Worm (Caenorhabditis elegans) whole organism, L4 larva: ENCODE results near the gene nspf-2.

ENCODE experiments used
- F26F4.8 ChIP-seq: fragments of 200-800 bp; sonication (Bioruptor generic); conservative IDR thresholded peaks from 2 replicates; pipeline ENCODE4 v1.3.6; 2022; ENCODE audit warnings: missing genetic modification characterization, missing compliant biosample characterization
- Y48G9A.11 ChIP-seq: fragments of 200-800 bp; sonication (Bioruptor generic); IDR thresholded peaks from 2 replicates; pipeline ENCODE4 v1.3.6; 2022; ENCODE audit warnings: missing genetic modification reagents, missing genetic modification characterization, missing compliant biosample characterization
- ceh-82 ChIP-seq: sonication (generic microtip); optimal IDR thresholded peaks from 2 replicates; lab custom pipeline; 2017; ENCODE audit warnings: missing biosample characterization, missing genetic modification characterization
- ces-1 ChIP-seq: fragments of 150-350 bp; sonication (generic microtip); optimal IDR thresholded peaks from 4 replicates; lab custom pipeline; 2014; ENCODE audit warnings: missing biosample characterization, missing genetic modification reagents, missing genetic modification characterization
- dpl-1 ChIP-seq: fragments of 150-350 bp; optimal IDR thresholded peaks from 2 replicates; lab custom pipeline; 2014; ENCODE audit warnings: missing biosample characterization, missing genetic modification reagents, missing genetic modification characterization
- fos-1 ChIP-seq: fragments of 150-350 bp; optimal IDR thresholded peaks from 2 replicates; lab custom pipeline; 2014; ENCODE audit warnings: missing biosample characterization, missing genetic modification characterization
- lin-13 ChIP-seq: fragments of 150-350 bp; optimal IDR thresholded peaks from 2 replicates; lab custom pipeline; 2014; ENCODE audit warnings: missing biosample characterization, missing genetic modification reagents, missing genetic modification characterization
- lsy-2 ChIP-seq, 2 experiments: fragments of 150-350 bp in 1 of 2; sonication (generic microtip) in 1 of 2; optimal IDR thresholded peaks; 2 replicates each; lab custom pipeline; 2014 to 2017; ENCODE audit warnings: missing biosample characterization in 2 of 2, missing genetic modification characterization in 2 of 2
- nhr-11 ChIP-seq: fragments of 150-350 bp; optimal IDR thresholded peaks from 2 replicates; lab custom pipeline; 2014; ENCODE audit warnings: missing biosample characterization, missing genetic modification characterization
- nhr-41 ChIP-seq: fragments of 200-800 bp; sonication (Bioruptor generic); IDR thresholded peaks from 2 replicates; pipeline ENCODE4 v1.3.6; 2022; ENCODE audit warnings: missing genetic modification reagents, missing genetic modification characterization, missing compliant biosample characterization
- pqm-1 ChIP-seq: sonication (generic microtip); optimal IDR thresholded peaks from 2 replicates; lab custom pipeline; 2017; ENCODE audit warnings: missing biosample characterization, missing genetic modification characterization
- skn-1 ChIP-seq: fragments of 150-350 bp; optimal IDR thresholded peaks from 2 replicates; lab custom pipeline; 2014; ENCODE audit warnings: missing biosample characterization, missing genetic modification characterization
- snpc-4 ChIP-seq: fragments of 150-350 bp; optimal IDR thresholded peaks from 2 replicates; lab custom pipeline; 2014; ENCODE audit warnings: missing biosample characterization, missing genetic modification characterization
- unc-130 ChIP-seq: sonication (generic microtip); optimal IDR thresholded peaks from 2 replicates; lab custom pipeline; 2016; ENCODE audit warnings: missing genetic modification reagents, missing genetic modification characterization, missing compliant biosample characterization

ce11 chrII:2659364-2659763 is 29.4 kb upstream of the nspf-2 start, which contains the start of gene gcy-21:
- TF ChIP-seq Y48G9A.11 = no peak
- no peak for TF ChIP-seq unc-130 (GFP tag; lab: Kevin White, UChicago)
- TF ChIP-seq nhr-41 (GFP tag; lab: Robert Waterston, UW) = no peak
- no peak for TF ChIP-seq dpl-1 (GFP tag; lab: Kevin White, UChicago)
- no peak for TF ChIP-seq ces-1 (GFP tag; lab: Kevin White, UChicago)
- TF ChIP-seq ceh-82 = no peak
- TF ChIP-seq lin-13 (GFP tag; lab: Kevin White, UChicago) = no peak
- TF ChIP-seq pqm-1 (tag; lab: Kevin White, UChicago) = no peak
- TF ChIP-seq lsy-2 (tag; optimal IDR thresholded peaks at IDR 0.05; lab: Kevin White, UChicago) = no peak
- TF ChIP-seq nhr-11 (tag; lab: Kevin White, UChicago) = no peak
- TF ChIP-seq snpc-4 (tag; lab: Kevin White, UChicago) = no peak
- no peak for TF ChIP-seq fos-1 (tag; lab: Kevin White, UChicago)
- TF ChIP-seq F26F4.8 (GFP tag; lab: Robert Waterston, UW) = no peak
- no peak for TF ChIP-seq skn-1 (tag; lab: Kevin White, UChicago)
